Worm (Caenorhabditis elegans) whole organism, young adult: ENCODE data around the gene F47B8.3.

Source experiments
- B0261.1 ChIP-seq: sonication (generic microtip); optimal IDR thresholded peaks from 2 replicates; lab custom pipeline; 2016; ENCODE audit warnings: mild to moderate bottlenecking, missing genetic modification characterization, moderate library complexity, missing compliant biosample characterization
- C17E4.6 ChIP-seq: fragments of 200-800 bp; sonication (Bioruptor generic); IDR thresholded peaks from 2 replicates; pipeline ENCODE4 v1.3.6; 2022; ENCODE audit warnings: missing genetic modification reagents, missing genetic modification characterization, missing compliant biosample characterization
- F23B12.7 ChIP-seq: sonication (generic microtip); optimal IDR thresholded peaks from 2 replicates; lab custom pipeline; 2017; ENCODE audit warnings: missing genetic modification characterization, mild to moderate bottlenecking, missing compliant biosample characterization, antibody characterized with exemption, moderate library complexity; ENCODE audit not compliant: insufficient read depth
- F49E8.2 ChIP-seq: sonication (generic microtip); optimal IDR thresholded peaks from 3 replicates; lab custom pipeline; 2017; ENCODE audit warnings: missing genetic modification characterization, mild to moderate bottlenecking, missing compliant biosample characterization, antibody characterized with exemption, moderate library complexity; ENCODE audit not compliant: insufficient read depth
- F55B11.4 ChIP-seq: sonication (generic microtip); optimal IDR thresholded peaks from 2 replicates; lab custom pipeline; 2016; ENCODE audit warnings: missing compliant biosample characterization, missing genetic modification characterization, borderline replicate concordance; ENCODE audit not compliant: insufficient read depth
- F57A8.1 ChIP-seq: fragments of 200-800 bp; sonication (Bioruptor generic); optimal IDR thresholded peaks from 2 replicates; lab custom pipeline; 2018; ENCODE audit warnings: mild to moderate bottlenecking, missing genetic modification characterization, moderate library complexity, missing compliant biosample characterization
- F57C9.4 ChIP-seq: sonication (generic microtip); optimal IDR thresholded peaks from 2 replicates; lab custom pipeline; 2017; ENCODE audit warnings: mild to moderate bottlenecking, missing genetic modification characterization, missing compliant biosample characterization
- K11D2.4 ChIP-seq: fragments of 200-800 bp; sonication (Bioruptor generic); IDR thresholded peaks from 2 replicates; pipeline ENCODE4 v1.3.6; 2022; ENCODE audit warnings: missing genetic modification reagents, missing genetic modification characterization, missing compliant biosample characterization
- Y53G8AR.9 ChIP-seq: fragments of 200-800 bp; sonication (Bioruptor generic); conservative IDR thresholded peaks from 2 replicates; pipeline ENCODE4 v1.3.6; 2022; ENCODE audit warnings: missing genetic modification reagents, missing genetic modification characterization, missing compliant biosample characterization
- Y79H2A.3 ChIP-seq: fragments of 200-800 bp; sonication (Bioruptor generic); conservative IDR thresholded peaks from 2 replicates; pipeline ENCODE4 v1.3.6; 2022; ENCODE audit warnings: missing genetic modification reagents, missing genetic modification characterization, missing compliant biosample characterization
- Y95B8A.8 ChIP-seq: fragments of 200-800 bp; sonication (Bioruptor generic); IDR thresholded peaks from 2 replicates; pipeline ENCODE4 v1.3.6; 2022; ENCODE audit warnings: missing genetic modification reagents, missing genetic modification characterization, missing compliant biosample characterization
- atf-7 ChIP-seq: sonication (generic microtip); optimal IDR thresholded peaks from 2 replicates; lab custom pipeline; 2017; ENCODE audit warnings: mild to moderate bottlenecking, missing genetic modification characterization, missing compliant biosample characterization
- cebp-1 ChIP-seq, 2 experiments: fragments of 200-800 bp in 1 of 2; sonication (Bioruptor generic) in 1 of 2; sonication (generic microtip) in 1 of 2; IDR thresholded peaks in 1 of 2; optimal IDR thresholded peaks in 1 of 2; 2 replicates each; pipeline versions ENCODE4 v1.3.6 to Lab custom; 2017 to 2022; ENCODE audit warnings: missing compliant biosample characterization in 2 of 2, missing genetic modification characterization in 2 of 2, mild to moderate bottlenecking in 1 of 2, missing genetic modification reagents in 1 of 2, moderate library complexity in 1 of 2
- ceh-100 ChIP-seq: fragments of 200-800 bp; sonication (Bioruptor generic); IDR thresholded peaks from 2 replicates; pipeline ENCODE4 v1.3.6; 2022; ENCODE audit warnings: missing genetic modification reagents, missing genetic modification characterization, missing compliant biosample characterization
- ceh-58 ChIP-seq: fragments of 200-800 bp; sonication (Bioruptor generic); IDR thresholded peaks from 2 replicates; pipeline ENCODE4 v1.3.6; 2022; ENCODE audit warnings: missing genetic modification characterization, missing compliant biosample characterization
- egl-18 ChIP-seq: fragments of 200-800 bp; sonication (Bioruptor generic); IDR thresholded peaks from 2 replicates; pipeline ENCODE4 v1.3.6; 2022; ENCODE audit warnings: missing genetic modification reagents, missing genetic modification characterization, missing compliant biosample characterization
- egl-44 ChIP-seq: fragments of 200-800 bp; sonication (Bioruptor generic); IDR thresholded peaks from 2 replicates; pipeline ENCODE4 v1.3.6; 2022; ENCODE audit warnings: missing genetic modification reagents, missing genetic modification characterization, missing compliant biosample characterization
- ekl-4 ChIP-seq: fragments of 200-800 bp; sonication (Bioruptor generic); IDR thresholded peaks from 2 replicates; pipeline ENCODE4 v1.3.6; 2022; ENCODE audit warnings: missing genetic modification reagents, missing genetic modification characterization, missing compliant biosample characterization
- fkh-3 ChIP-seq: sonication (generic microtip); optimal IDR thresholded peaks from 2 replicates; lab custom pipeline; 2016; ENCODE audit warnings: mild to moderate bottlenecking, missing genetic modification characterization, missing compliant biosample characterization
- let-526 ChIP-seq: fragments of 200-800 bp; sonication (Bioruptor generic); IDR thresholded peaks from 2 replicates; pipeline ENCODE4 v1.3.6; 2022; ENCODE audit warnings: missing genetic modification reagents, missing genetic modification characterization, missing compliant biosample characterization
- lsy-27 ChIP-seq: sonication (generic microtip); optimal IDR thresholded peaks from 2 replicates; lab custom pipeline; 2017; ENCODE audit warnings: missing genetic modification characterization, mild to moderate bottlenecking, missing compliant biosample characterization, antibody characterized with exemption, missing genotype, borderline replicate concordance; ENCODE audit not compliant: insufficient read depth
- madf-10 ChIP-seq: sonication (generic microtip); optimal IDR thresholded peaks from 2 replicates; lab custom pipeline; 2016; ENCODE audit warnings: mild to moderate bottlenecking, missing genetic modification characterization, missing compliant biosample characterization
- madf-3 ChIP-seq: fragments of 200-800 bp; sonication (Bioruptor generic); IDR thresholded peaks from 2 replicates; pipeline ENCODE4 v1.3.6; 2022; ENCODE audit warnings: missing genetic modification reagents, missing genetic modification characterization, missing compliant biosample characterization
- mcd-1 ChIP-seq: fragments of 200-800 bp; sonication (Bioruptor generic); IDR thresholded peaks from 2 replicates; pipeline ENCODE4 v1.3.6; 2022; ENCODE audit warnings: missing genetic modification reagents, missing genetic modification characterization, missing compliant biosample characterization
- mel-28 ChIP-seq: sonication (generic microtip); optimal IDR thresholded peaks from 2 replicates; lab custom pipeline; 2016; ENCODE audit warnings: borderline replicate concordance, mild to moderate bottlenecking, missing genetic modification characterization, missing compliant biosample characterization
- mes-4 ChIP-seq: sonication (generic microtip); optimal IDR thresholded peaks from 2 replicates; lab custom pipeline; 2016; ENCODE audit warnings: missing genotype, missing genetic modification characterization, missing compliant biosample characterization
- mxl-1 ChIP-seq: sonication (generic microtip); optimal IDR thresholded peaks from 2 replicates; lab custom pipeline; 2016; ENCODE audit warnings: missing genetic modification characterization, missing compliant biosample characterization
- nfyb-1 ChIP-seq: fragments of 200-800 bp; sonication (Bioruptor generic); IDR thresholded peaks from 2 replicates; pipeline ENCODE4 v1.3.6; 2022; ENCODE audit warnings: missing genetic modification reagents, missing genetic modification characterization, missing compliant biosample characterization
- nhr-80 ChIP-seq: sonication (generic microtip); optimal IDR thresholded peaks from 2 replicates; lab custom pipeline; 2016; ENCODE audit warnings: missing genetic modification characterization, missing compliant biosample characterization
- pbrm-1 ChIP-seq: fragments of 200-800 bp; sonication (Bioruptor generic); IDR thresholded peaks from 2 replicates; pipeline ENCODE4 v1.3.6; 2022; ENCODE audit warnings: missing genetic modification reagents, missing genetic modification characterization, missing compliant biosample characterization
- rcor-1 ChIP-seq: fragments of 200-800 bp; sonication (Bioruptor generic); IDR thresholded peaks from 2 replicates; pipeline ENCODE4 v1.3.6; 2022; ENCODE audit warnings: missing genetic modification reagents, missing genetic modification characterization, missing compliant biosample characterization
- repo-1 ChIP-seq: sonication (generic microtip); optimal IDR thresholded peaks from 2 replicates; lab custom pipeline; 2017; ENCODE audit warnings: mild to moderate bottlenecking, missing genetic modification characterization, missing compliant biosample characterization
- sdz-38 ChIP-seq: sonication (generic microtip); optimal IDR thresholded peaks from 2 replicates; lab custom pipeline; 2016; ENCODE audit warnings: missing genotype, missing genetic modification characterization, missing compliant biosample characterization
- snpc-1.1 ChIP-seq: sonication (generic microtip); optimal IDR thresholded peaks from 2 replicates; lab custom pipeline; 2017; ENCODE audit warnings: missing genetic modification characterization, mild to moderate bottlenecking, missing compliant biosample characterization, antibody characterized with exemption, moderate library complexity, missing genotype, missing genetic modification reagents; ENCODE audit not compliant: insufficient read depth
- sptf-2 ChIP-seq: fragments of 200-800 bp; sonication (Bioruptor generic); optimal IDR thresholded peaks from 2 replicates; lab custom pipeline; 2018; ENCODE audit warnings: mild to moderate bottlenecking, missing genetic modification characterization, missing compliant biosample characterization
- tbp1 ChIP-seq: fragments of 200-800 bp; sonication (Bioruptor generic); optimal IDR thresholded peaks from 2 replicates; lab custom pipeline; 2018; ENCODE audit warnings: mild to moderate bottlenecking, missing genetic modification characterization, missing compliant biosample characterization
- unc-130 ChIP-seq: sonication (generic microtip); optimal IDR thresholded peaks from 2 replicates; lab custom pipeline; 2016; ENCODE audit warnings: missing genetic modification reagents, missing genetic modification characterization, missing compliant biosample characterization
- zfh-2 ChIP-seq: fragments of 200-800 bp; sonication (Bioruptor generic); conservative IDR thresholded peaks from 2 replicates; pipeline ENCODE4 v1.3.6; 2022; ENCODE audit warnings: missing genetic modification reagents, missing genetic modification characterization, missing compliant biosample characterization
- ztf-26 ChIP-seq: sonication (generic microtip); optimal IDR thresholded peaks from 2 replicates; lab custom pipeline; 2017; ENCODE audit warnings: missing genetic modification characterization, missing compliant biosample characterization
- ztf-6 ChIP-seq: fragments of 200-800 bp; sonication (Bioruptor generic); IDR thresholded peaks from 2 replicates; pipeline ENCODE4 v1.3.6; 2022; ENCODE audit warnings: missing genetic modification reagents, missing genetic modification characterization, missing compliant biosample characterization

The F47B8.3 gene

ce11 chrV:14347234-14347826, 24.5 kb upstream of the F47B8.3 start, which contains the start of gene cept-2 (continued):
- TF ChIP-seq F23B12.7 (no peak), tbp1 (GFP tag; lab: Kevin White, UChicago) (peak; percentile 65), ceh-100 (GFP tag; lab: Robert Waterston, UW) (peak; percentile 98), zfh-2 (GFP tag; lab: Robert Waterston, UW) (no peak), F49E8.2 (peak; percentile 57), let-526 (0 out of 2 replicates have a peak, but pooled peaks have one; percentile 20), K11D2.4 (peak; percentile 75; the same call in 1 of the 2 replicates), nhr-80 (tag; lab: Kevin White, UChicago) (peak; percentile 54), mcd-1 (peak; percentile 98), lsy-27 (no peak), egl-44 (GFP tag; lab: Robert Waterston, UW) (0 out of 2 replicates have a peak, but pooled peaks have one; percentile 23), B0261.1 (tag; lab: Kevin White, UChicago) (peak; percentile 22), mxl-1 (no peak), Y79H2A.3 (GFP tag; lab: Robert Waterston, UW) (no peak), ceh-58 (no peak), C17E4.6 (GFP tag; lab: Robert Waterston, UW) (no peak), snpc-1.1 (tag; lab: Kevin White, UChicago) (peak; percentile 45), atf-7 (tag; lab: Kevin White, UChicago) (no peak), cebp-1 (GFP tag; IDR thresholded peaks at IDR 0.05; lab: Robert Waterston, UW) (0 out of 2 replicates have a peak, but pooled peaks have one; percentile 34), cebp-1 (tag; optimal IDR thresholded peaks at IDR 0.05; lab: Kevin White, UChicago) (no peak), ekl-4 (GFP tag; lab: Robert Waterston, UW) (peak; percentile 81), rcor-1 (peak; percentile 69), mel-28 (tag; lab: Kevin White, UChicago) (no peak), sptf-2 (GFP tag; lab: Kevin White, UChicago) (no peak), fkh-3 (tag; lab: Kevin White, UChicago) (no peak), F57C9.4 (tag; lab: Kevin White, UChicago) (no peak), unc-130 (GFP tag; lab: Kevin White, UChicago) (no peak), nfyb-1 (GFP tag; lab: Robert Waterston, UW) (peak; percentile 67), madf-3 (GFP tag; lab: Robert Waterston, UW) (0 out of 2 replicates have a peak, but pooled peaks have one; percentile 45), F57A8.1 (GFP tag; lab: Kevin White, UChicago) (no peak), F55B11.4 (tag; lab: Kevin White, UChicago) (no peak), madf-10 (tag; lab: Kevin White, UChicago) (no peak), egl-18 (GFP tag; lab: Robert Waterston, UW) (0 out of 2 replicates have a peak, but pooled peaks have one; percentile 61), repo-1 (tag; lab: Kevin White, UChicago) (no peak), Y95B8A.8 (GFP tag; lab: Robert Waterston, UW) (0 out of 2 replicates have a peak, but pooled peaks have one; percentile 31), Y53G8AR.9 (GFP tag; lab: Robert Waterston, UW) (no peak), ztf-6 (GFP tag; lab: Robert Waterston, UW) (no peak), ztf-26 (tag; lab: Kevin White, UChicago) (no peak), mes-4 (tag; lab: Kevin White, UChicago) (no peak), sdz-38 (tag; lab: Kevin White, UChicago) (no peak), pbrm-1 (GFP tag; lab: Robert Waterston, UW) (peak; percentile 78)
- TF ChIP-seq, all 124 proteins: peak for 51
